Worm (Caenorhabditis elegans): ENCODE data around the gene K01C8.2.

Gene K01C8.2

DNA sequence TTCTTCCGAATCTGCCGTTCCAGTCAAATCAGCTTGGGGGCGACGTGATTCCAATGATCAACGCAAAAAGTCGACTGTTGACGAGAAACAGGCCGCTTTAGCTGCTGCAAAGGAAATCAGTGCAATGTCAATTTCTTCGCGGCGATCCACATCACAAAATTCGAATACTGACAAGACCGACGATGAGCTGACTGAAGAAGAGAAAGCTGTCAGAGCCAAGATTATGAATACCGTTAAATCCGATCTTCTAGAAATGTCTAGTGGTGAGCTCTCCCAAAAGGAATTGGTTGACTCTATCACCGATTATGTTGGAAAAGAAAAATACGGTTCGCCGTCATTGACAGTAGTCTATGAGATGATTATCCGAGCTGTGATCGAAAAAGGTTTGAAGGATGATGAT is 49.0 kb downstream of the K01C8.2 start:
- TF ChIP-seq attf-5 (GFP tag; optimal IDR thresholded peaks at IDR 0.05) (no peak), T26A5.8 (tag; optimal IDR thresholded peaks at IDR 0.05) (no peak), lin-40 (tag; optimal IDR thresholded peaks at IDR 0.05) (no peak), B0261.1 (tag; optimal IDR thresholded peaks at IDR 0.05) (no peak), C17E4.6 (GFP tag; IDR thresholded peaks at IDR 0.05) (no peak), mcd-1 (GFP tag; IDR thresholded peaks at IDR 0.05) (no peak), snpc-4 (GFP tag; optimal IDR thresholded peaks at IDR 0.05) (no peak), snpc-4 (tag; optimal IDR thresholded peaks at IDR 0.05) (no peak), attf-6 (GFP tag; IDR thresholded peaks at IDR 0.05) (no peak), cebp-2 (GFP tag; IDR thresholded peaks at IDR 0.05) (no peak), lir-1 (GFP tag; conservative IDR thresholded peaks at IDR 0.05) (no peak), bed-2 (GFP tag; IDR thresholded peaks at IDR 0.05) (no peak), lag-1 (GFP tag; IDR thresholded peaks at IDR 0.05) (no peak), attf-3 (GFP tag; conservative IDR thresholded peaks at IDR 0.05) (no peak), rcor-1 (GFP tag; IDR thresholded peaks at IDR 0.05) (no peak), C06A6.2 (GFP tag; conservative IDR thresholded peaks at IDR 0.05) (no peak), unc-62 (GFP tag; optimal IDR thresholded peaks at IDR 0.05) (no peak)

DNA sequence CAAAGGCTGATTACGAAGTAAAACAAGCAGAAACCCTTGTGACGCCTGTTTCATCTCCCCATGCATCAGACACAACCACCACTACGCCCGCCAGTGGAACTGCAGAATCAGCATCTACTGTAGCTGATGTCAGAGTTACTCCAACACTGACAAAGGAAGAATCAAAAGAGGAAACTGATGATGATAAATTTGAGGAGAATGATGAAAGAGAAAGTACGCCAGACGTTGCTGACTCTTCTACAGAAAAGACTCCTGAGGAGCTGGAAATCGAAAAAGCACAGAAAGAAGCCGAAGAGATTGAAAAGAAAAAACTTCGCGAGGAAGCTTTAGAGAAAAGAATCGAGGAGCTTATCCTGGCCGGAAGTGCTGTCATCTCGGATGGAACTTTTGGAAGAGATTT is 51.0 kb downstream of the K01C8.2 start:
- TF ChIP-seq lin-54 (GFP tag; optimal IDR thresholded peaks at IDR 0.05) (no peak), snpc-1.1 (tag; optimal IDR thresholded peaks at IDR 0.05; ENCODE audit: insufficient read depth) (no peak), pbrm-1 (GFP tag; IDR thresholded peaks at IDR 0.05) (no peak), C17E4.6 (GFP tag; IDR thresholded peaks at IDR 0.05) (no peak), attf-3 (GFP tag; conservative IDR thresholded peaks at IDR 0.05) (no peak), T26A5.8 (tag; optimal IDR thresholded peaks at IDR 0.05) (no peak), madf-10 (tag; optimal IDR thresholded peaks at IDR 0.05) (no peak), dox-1 (GFP tag; IDR thresholded peaks at IDR 0.05) (no peak), lag-1 (GFP tag; IDR thresholded peaks at IDR 0.05) (no peak), ztf-25 (GFP tag; IDR thresholded peaks at IDR 0.05) (no peak), nfya-1 (tag; optimal IDR thresholded peaks at IDR 0.05; ENCODE audit: borderline replicate concordance, insufficient read depth) (no peak), F49E8.2 (tag; optimal IDR thresholded peaks at IDR 0.05; ENCODE audit: insufficient read depth) (no peak), ceh-58 (GFP tag; IDR thresholded peaks at IDR 0.05) (no peak)

All from whole organism, young adult.